Fruit fly (Drosophila melanogaster) whole organism, embryonic: ENCODE data around the gene ND-13A.

Source experiments
- Aef1 ChIP-seq: fragments of 200-800 bp; sonication (Bioruptor generic); IDR thresholded peaks from 3 replicates; pipeline ENCODE4 v1.3.6; 2022; ENCODE audit warnings: missing biosample characterization, missing genetic modification characterization
- BtbVII ChIP-seq: fragments of 200-800 bp; sonication (Bioruptor generic); optimal IDR thresholded peaks from 3 replicates; lab custom pipeline; 2017; ENCODE audit warnings: missing biosample characterization, mild to moderate bottlenecking, missing genetic modification characterization
- CG10267 ChIP-seq: fragments of 200-800 bp; sonication (Bioruptor generic); optimal IDR thresholded peaks from 2 replicates; lab custom pipeline; 2018; ENCODE audit warnings: missing biosample characterization, mild to moderate bottlenecking, missing genetic modification characterization, moderate library complexity
- CG10543 ChIP-seq: fragments of 200-800 bp; sonication (Bioruptor generic); optimal IDR thresholded peaks from 3 replicates; lab custom pipeline; 2017; ENCODE audit warnings: missing biosample characterization, mild to moderate bottlenecking, missing genetic modification characterization, moderate library complexity
- CG11560 ChIP-seq: fragments of 200-800 bp; sonication (Bioruptor generic); IDR thresholded peaks from 3 replicates; pipeline ENCODE4 v1.3.6; 2022; ENCODE audit warnings: missing biosample characterization, missing genetic modification characterization
- CG12071 ChIP-seq: fragments of 200-800 bp; sonication (Bioruptor generic); optimal IDR thresholded peaks from 3 replicates; lab custom pipeline; 2018; ENCODE audit warnings: missing biosample characterization, mild to moderate bottlenecking, missing genetic modification characterization
- CG12104 ChIP-seq: fragments of 200-800 bp; sonication (Bioruptor generic); optimal IDR thresholded peaks from 3 replicates; lab custom pipeline; 2016; ENCODE audit warnings: missing biosample characterization, missing genetic modification characterization
- CG12744 ChIP-seq: fragments of 200-800 bp; sonication (Bioruptor generic); optimal IDR thresholded peaks from 2 replicates; lab custom pipeline; 2016; ENCODE audit warnings: missing biosample characterization, missing genetic modification characterization
- CG13123 ChIP-seq: fragments of 200-800 bp; sonication (Bioruptor generic); optimal IDR thresholded peaks from 2 replicates; lab custom pipeline; 2016; ENCODE audit warnings: missing biosample characterization, missing genetic modification characterization
- CG15696 ChIP-seq: fragments of 200-800 bp; sonication (Bioruptor generic); optimal IDR thresholded peaks from 2 replicates; lab custom pipeline; 2019; ENCODE audit warnings: missing biosample characterization, mild to moderate bottlenecking, missing genetic modification characterization, moderate library complexity
- CG1603 ChIP-seq: fragments of 200-800 bp; sonication (Bioruptor generic); optimal IDR thresholded peaks from 2 replicates; lab custom pipeline; 2019; ENCODE audit warnings: missing biosample characterization, mild to moderate bottlenecking, missing genetic modification characterization, moderate library complexity
- CG17359 ChIP-seq: fragments of 200-800 bp; sonication (Bioruptor generic); optimal IDR thresholded peaks from 3 replicates; lab custom pipeline; 2018; ENCODE audit warnings: missing biosample characterization, mild to moderate bottlenecking, missing genetic modification characterization, moderate library complexity
- CG2678 ChIP-seq: fragments of 200-800 bp; sonication (Bioruptor generic); optimal IDR thresholded peaks from 3 replicates; lab custom pipeline; 2019; ENCODE audit warnings: missing biosample characterization, mild to moderate bottlenecking, missing genetic modification characterization, moderate library complexity
- CG2889 ChIP-seq: fragments of 200-800 bp; sonication (Bioruptor generic); IDR thresholded peaks from 3 replicates; pipeline ENCODE4 v1.3.6; 2022; ENCODE audit warnings: missing biosample characterization, missing genetic modification characterization
- CG34376 ChIP-seq: fragments of 200-800 bp; sonication (Bioruptor generic); optimal IDR thresholded peaks from 2 replicates; lab custom pipeline; 2018; ENCODE audit warnings: missing biosample characterization, mild to moderate bottlenecking, missing genetic modification characterization
- CG3995 ChIP-seq: fragments of 200-800 bp; sonication (Bioruptor generic); optimal IDR thresholded peaks from 3 replicates; lab custom pipeline; 2016; ENCODE audit warnings: missing biosample characterization, missing genetic modification characterization
- CG5245 ChIP-seq: fragments of 200-800 bp; sonication (Bioruptor generic); optimal IDR thresholded peaks from 3 replicates; lab custom pipeline; 2016; ENCODE audit warnings: missing biosample characterization, missing genetic modification characterization
- CG6683 ChIP-seq: fragments of 200-800 bp; sonication (Bioruptor generic); optimal IDR thresholded peaks from 2 replicates; lab custom pipeline; 2017; ENCODE audit warnings: missing biosample characterization, mild to moderate bottlenecking, missing genetic modification characterization, missing genetic modification reagents
- CG6854 ChIP-seq: fragments of 200-800 bp; sonication (Bioruptor generic); optimal IDR thresholded peaks from 3 replicates; lab custom pipeline; 2017; ENCODE audit warnings: missing biosample characterization, mild to moderate bottlenecking, missing genetic modification characterization
- CG7271 ChIP-seq: fragments of 200-800 bp; sonication (Bioruptor generic); optimal IDR thresholded peaks from 2 replicates; lab custom pipeline; 2018; ENCODE audit warnings: missing biosample characterization, mild to moderate bottlenecking, missing genetic modification characterization, moderate library complexity
- CG7372 ChIP-seq: fragments of 200-800 bp; sonication (Bioruptor generic); IDR thresholded peaks from 2 replicates; pipeline ENCODE4 v1.3.6; 2022; ENCODE audit warnings: missing biosample characterization, missing genetic modification characterization
- CG9727 ChIP-seq: fragments of 200-800 bp; sonication (Bioruptor generic); optimal IDR thresholded peaks from 3 replicates; lab custom pipeline; 2017; ENCODE audit warnings: missing biosample characterization, mild to moderate bottlenecking, missing genetic modification characterization
- CG9932 ChIP-seq: fragments of 200-800 bp; sonication (Bioruptor generic); IDR thresholded peaks from 2 replicates; pipeline ENCODE4 v1.3.6; 2022; ENCODE audit warnings: missing biosample characterization, missing genetic modification characterization
- CHES-1-like ChIP-seq: fragments of 200-800 bp; sonication (Bioruptor generic); optimal IDR thresholded peaks from 2 replicates; lab custom pipeline; 2016; ENCODE audit warnings: missing biosample characterization, missing genetic modification characterization
- D ChIP-seq, 2 experiments: fragments of 200-800 bp in 1 of 2; fragments of >200 bp in 1 of 2; sonication (Bioruptor generic) in 1 of 2; optimal IDR thresholded peaks; 2 replicates in 1 of 2; 3 replicates in 1 of 2; lab custom pipeline; 2017; ENCODE audit warnings: mild to moderate bottlenecking in 1 of 2, missing biosample characterization in 1 of 2, missing genetic modification characterization in 1 of 2, missing genetic modification reagents in 1 of 2
- Dek ChIP-seq: fragments of 200-800 bp; sonication (Bioruptor generic); optimal IDR thresholded peaks from 3 replicates; lab custom pipeline; 2019; ENCODE audit warnings: missing biosample characterization, mild to moderate bottlenecking, missing genetic modification characterization, moderate library complexity
- Doc3 ChIP-seq: fragments of 200-800 bp; sonication (Bioruptor generic); IDR thresholded peaks from 3 replicates; pipeline ENCODE4 v1.3.6; 2022; ENCODE audit warnings: missing biosample characterization, missing genetic modification characterization; ENCODE audit not compliant: partially characterized antibody
- Eip74EF ChIP-seq, 2 experiments: fragments of 200-800 bp in 1 of 2; fragments of >200 bp in 1 of 2; sonication (Bioruptor generic) in 1 of 2; optimal IDR thresholded peaks; 2 replicates each; lab custom pipeline; 2017 to 2019; ENCODE audit warnings: missing biosample characterization in 2 of 2, missing genetic modification characterization in 2 of 2, mild to moderate bottlenecking in 1 of 2, moderate library complexity in 1 of 2
- Gug ChIP-seq: fragments of 200-800 bp; sonication (Bioruptor generic); IDR thresholded peaks from 4 replicates; pipeline ENCODE4 v1.3.6; 2022; ENCODE audit warnings: missing biosample characterization, missing genetic modification characterization
- H15 ChIP-seq: fragments of 200-800 bp; sonication (Bioruptor generic); IDR thresholded peaks from 3 replicates; pipeline ENCODE4 v1.3.6; 2022; ENCODE audit warnings: missing biosample characterization, missing genetic modification characterization
- Nf-YA ChIP-seq: fragments of 200-800 bp; sonication (Bioruptor generic); IDR thresholded peaks from 2 replicates; pipeline ENCODE4 v1.3.6; 2022; ENCODE audit warnings: missing biosample characterization, missing genetic modification characterization
- Xrp1 ChIP-seq: fragments of 200-800 bp; sonication (Bioruptor generic); IDR thresholded peaks from 2 replicates; pipeline ENCODE4 v1.3.6; 2022; ENCODE audit warnings: missing biosample characterization, missing genetic modification characterization
- ase ChIP-seq: fragments of 200-800 bp; sonication (Bioruptor generic); IDR thresholded peaks from 3 replicates; pipeline ENCODE4 v1.3.6; 2022; ENCODE audit warnings: missing biosample characterization, missing genetic modification characterization
- ash1 ChIP-seq: fragments of 200-800 bp; sonication (Bioruptor generic); optimal IDR thresholded peaks from 2 replicates; lab custom pipeline; 2018; ENCODE audit warnings: missing biosample characterization, mild to moderate bottlenecking, missing genetic modification characterization
- dmrt99B ChIP-seq: fragments of 200-800 bp; sonication (Bioruptor generic); optimal IDR thresholded peaks from 2 replicates; lab custom pipeline; 2018; ENCODE audit warnings: missing biosample characterization, mild to moderate bottlenecking, missing genetic modification characterization, moderate library complexity
- dysf ChIP-seq: fragments of 200-800 bp; sonication (Bioruptor generic); IDR thresholded peaks from 3 replicates; pipeline ENCODE4 v1.3.6; 2022; ENCODE audit warnings: missing biosample characterization, missing genetic modification characterization
- eve ChIP-seq, 2 experiments: fragments of >200 bp; optimal IDR thresholded peaks; 2 replicates each; lab custom pipeline; 2017; ENCODE audit warnings: missing biosample characterization in 2 of 2, missing genetic modification characterization in 2 of 2
- fd102C ChIP-seq: fragments of 200-800 bp; sonication (Bioruptor generic); optimal IDR thresholded peaks from 2 replicates; lab custom pipeline; 2018; ENCODE audit warnings: missing biosample characterization, mild to moderate bottlenecking, missing genetic modification characterization, moderate library complexity
- gro ChIP-seq: fragments of 200-800 bp; sonication (Bioruptor generic); optimal IDR thresholded peaks from 2 replicates; lab custom pipeline; 2016; ENCODE audit warnings: missing biosample characterization, missing genetic modification characterization
- lilli ChIP-seq: fragments of 200-800 bp; sonication (Bioruptor generic); optimal IDR thresholded peaks from 3 replicates; lab custom pipeline; 2016; ENCODE audit warnings: missing biosample characterization, missing genetic modification characterization
- pros ChIP-seq: fragments of 200-800 bp; sonication (Bioruptor generic); optimal IDR thresholded peaks from 3 replicates; lab custom pipeline; 2019; ENCODE audit warnings: missing biosample characterization, mild to moderate bottlenecking, missing genetic modification characterization, moderate library complexity
- salm ChIP-seq: fragments of 200-800 bp; sonication (Bioruptor generic); optimal IDR thresholded peaks from 2 replicates; lab custom pipeline; 2018; ENCODE audit warnings: missing biosample characterization, mild to moderate bottlenecking, missing genetic modification characterization
- sd ChIP-seq: fragments of 200-800 bp; sonication (Bioruptor generic); optimal IDR thresholded peaks from 3 replicates; lab custom pipeline; 2018; ENCODE audit warnings: missing biosample characterization, mild to moderate bottlenecking, missing genetic modification characterization, moderate library complexity
- sob ChIP-seq: fragments of 200-800 bp; sonication (Bioruptor generic); IDR thresholded peaks from 2 replicates; pipeline ENCODE4 v1.3.6; 2022; ENCODE audit warnings: missing biosample characterization, missing genetic modification characterization
- sug ChIP-seq: fragments of 200-800 bp; optimal IDR thresholded peaks from 2 replicates; lab custom pipeline; 2019; ENCODE audit warnings: missing biosample characterization, mild to moderate bottlenecking, missing genetic modification characterization, moderate library complexity
- tap ChIP-seq: fragments of 200-800 bp; optimal IDR thresholded peaks from 3 replicates; lab custom pipeline; 2019; ENCODE audit warnings: missing biosample characterization, mild to moderate bottlenecking, missing genetic modification characterization, moderate library complexity
- tgo ChIP-seq: fragments of 200-800 bp; sonication (Bioruptor generic); IDR thresholded peaks from 3 replicates; pipeline ENCODE4 v1.3.6; 2022; ENCODE audit warnings: missing biosample characterization, missing genetic modification characterization
- tx ChIP-seq: fragments of 200-800 bp; sonication (Bioruptor generic); optimal IDR thresholded peaks from 2 replicates; lab custom pipeline; 2016; ENCODE audit warnings: missing biosample characterization, missing genetic modification characterization

The ND-13A gene

dm6 chr2L:5070797-5071579 is 29.1 kb downstream of the ND-13A start, which contains the start of gene RpL37A (continued):
- TF ChIP-seq lilli (GFP tag; lab: Kevin White, UChicago) (peak; percentile 63), CG7271 (peak; percentile 93), CG6854 (GFP tag; lab: Kevin White, UChicago) (peak; percentile 84), Doc3 (no peak), CG3995 (GFP tag; lab: Kevin White, UChicago) (peak; percentile 64), CG12744 (GFP tag; lab: Kevin White, UChicago) (peak; percentile 71), Eip74EF (GFP tag; optimal IDR thresholded peaks at IDR 0.05; lab: Kevin White, UChicago) (peak in 1 of 2 experiments; percentile 77), CG7372 (GFP tag; lab: Robert Waterston, UW) (peak; percentile 82), dmrt99B (peak; percentile 63), dysf (peak; percentile 55; the same call in 1 of the 3 replicates), tx (GFP tag; lab: Kevin White, UChicago) (peak; percentile 63), D (optimal IDR thresholded peaks at IDR 0.05; lab: Kevin White, UChicago) (no peak), D (GFP tag; optimal IDR thresholded peaks at IDR 0.05; lab: Kevin White, UChicago) (peak; percentile 78), tgo (GFP tag; lab: Robert Waterston, UW) (peak; percentile 53; the same call in 2 of the 3 replicates), CG12104 (GFP tag; lab: Kevin White, UChicago) (peak; percentile 87), sob (peak; percentile 85), CHES-1-like (peak; percentile 76), ash1 (GFP tag; lab: Kevin White, UChicago) (peak; percentile 74), Dek (peak; percentile 58), CG2889 (GFP tag; lab: Robert Waterston, UW) (no peak), sug (tag; lab: Kevin White, UChicago) (peak; percentile 68), gro (GFP tag; lab: Kevin White, UChicago) (peak; percentile 88), pros (GFP tag; lab: Kevin White, UChicago) (peak; percentile 4), ase (peak; percentile 57; the same call in 1 of the 3 replicates), CG17359 (tag; lab: Kevin White, UChicago) (peak; percentile 71), Xrp1 (GFP tag; lab: Robert Waterston, UW) (no peak), CG10267 (tag; lab: Kevin White, UChicago) (peak; percentile 83), CG5245 (GFP tag; lab: Kevin White, UChicago) (peak; percentile 73), CG9932 (GFP tag; lab: Robert Waterston, UW) (no peak), H15 (GFP tag; lab: Robert Waterston, UW) (peak; percentile 56; the same call in 2 of the 3 replicates), Aef1 (GFP tag; lab: Robert Waterston, UW) (no peak; the same call in 2 of the 3 replicates), CG15696 (peak; percentile 28), Nf-YA (peak; percentile 60), CG9727 (GFP tag; lab: Kevin White, UChicago) (peak; percentile 91), CG1603 (peak; percentile 76), CG12071 (GFP tag; lab: Kevin White, UChicago) (peak; percentile 78), CG13123 (GFP tag; lab: Kevin White, UChicago) (peak; percentile 57), Gug (GFP tag; lab: Robert Waterston, UW) (no peak), salm (tag; lab: Kevin White, UChicago) (peak; percentile 74), CG2678 (peak; percentile 74), BtbVII (GFP tag; lab: Kevin White, UChicago) (peak; percentile 78), sd (tag; lab: Kevin White, UChicago) (no peak), eve (GFP tag; optimal IDR thresholded peaks at IDR 0.05; lab: Kevin White, UChicago) (peak in 1 of 2 experiments; percentile 66), CG11560 (tag; lab: Robert Waterston, UW) (no peak; the same call in 2 of the 3 replicates), fd102C (GFP tag; lab: Kevin White, UChicago) (peak; percentile 60), CG6683 (GFP tag; lab: Kevin White, UChicago) (peak; percentile 64), tap (tag; lab: Kevin White, UChicago) (peak; percentile 66), CG34376 (GFP tag; lab: Kevin White, UChicago) (peak; percentile 96), CG10543 (GFP tag; lab: Kevin White, UChicago) (peak; percentile 81)
